Worm (Caenorhabditis elegans) whole organism, midembryonic: ENCODE data around the gene nep-2.

Experiments
- cog-1 ChIP-seq: sonication (generic microtip); optimal IDR thresholded peaks from 2 replicates; lab custom pipeline; 2016; ENCODE audit warnings: missing genetic modification characterization, missing compliant biosample characterization
- ztf-29 ChIP-seq: fragments of 200-800 bp; sonication (Bioruptor generic); IDR thresholded peaks from 2 replicates; pipeline ENCODE4 v1.3.6; 2022; ENCODE audit warnings: missing genetic modification reagents, missing genetic modification characterization, missing compliant biosample characterization

ce11 chrII:2707872-2708271, 17.7 kb downstream of the nep-2 start, which contains the start of gene Y47G7B.2:
- TF ChIP-seq ztf-29, result no peak
- TF ChIP-seq cog-1 (tag; lab: Kevin White, UChicago), result no peak
